Worm (Caenorhabditis elegans) whole organism, L1 larva: ENCODE results near the gene nspd-9.

ENCODE experiments used
- C16A3.4 ChIP-seq: fragments of 150-350 bp; optimal IDR thresholded peaks from 2 replicates; lab custom pipeline; 2014; ENCODE audit warnings: missing biosample characterization, missing genetic modification characterization
- C34B4.2 ChIP-seq: sonication (generic microtip); optimal IDR thresholded peaks from 2 replicates; lab custom pipeline; 2017; ENCODE audit warnings: mild to moderate bottlenecking, missing genetic modification characterization, missing compliant biosample characterization
- Y116A8C.19 ChIP-seq: sonication (generic microtip); optimal IDR thresholded peaks from 2 replicates; lab custom pipeline; 2016; ENCODE audit warnings: missing compliant biosample characterization, missing genetic modification characterization, borderline replicate concordance
- ama-1 ChIP-seq: fragments of 150-350 bp; optimal IDR thresholded peaks from 2 replicates; lab custom pipeline; 2014
- ceh-8 ChIP-seq: fragments of 200-800 bp; sonication (Bioruptor generic); optimal IDR thresholded peaks from 2 replicates; lab custom pipeline; 2018; ENCODE audit warnings: mild to moderate bottlenecking, missing genetic modification characterization, moderate library complexity, missing compliant biosample characterization
- ceh-88 ChIP-seq: fragments of 200-800 bp; sonication (Bioruptor generic); IDR thresholded peaks from 2 replicates; pipeline ENCODE4 v1.3.6; 2022; ENCODE audit warnings: missing genetic modification characterization, missing compliant biosample characterization
- dpl-1 ChIP-seq, 3 experiments: fragments of 150-350 bp in 2 of 3; sonication (generic microtip) in 1 of 3; optimal IDR thresholded peaks; 2 replicates each; lab custom pipeline; 2014 to 2017; ENCODE audit warnings: missing biosample characterization in 3 of 3, missing genetic modification characterization in 3 of 3, missing genetic modification reagents in 3 of 3
- dsc-1 ChIP-seq: sonication (generic microtip); optimal IDR thresholded peaks from 2 replicates; lab custom pipeline; 2016; ENCODE audit warnings: mild to moderate bottlenecking, missing genetic modification characterization, missing compliant biosample characterization
- efl-1 ChIP-seq, 4 experiments: fragments of 150-350 bp; optimal IDR thresholded peaks in 3 of 4; peaks in 1 of 4; 1 replicate in 1 of 4; 2 replicates in 3 of 4; lab custom pipeline; 2014; ENCODE audit warnings: missing biosample characterization in 2 of 4, missing genetic modification characterization in 2 of 4, missing genetic modification reagents in 2 of 4
- efl-3 ChIP-seq: fragments of 200-800 bp; sonication (Bioruptor generic); optimal IDR thresholded peaks from 2 replicates; lab custom pipeline; 2018; ENCODE audit warnings: mild to moderate bottlenecking, missing genetic modification characterization, missing compliant biosample characterization
- elt-2 ChIP-seq: sonication (generic microtip); optimal IDR thresholded peaks from 2 replicates; lab custom pipeline; 2016; ENCODE audit warnings: missing genetic modification characterization, mild to moderate bottlenecking, inconsistent platforms, missing compliant biosample characterization, missing genetic modification reagents
- elt-3 ChIP-seq, 6 experiments: fragments of 150-350 bp in 1 of 6; sonication (generic microtip); optimal IDR thresholded peaks; 2 replicates each; lab custom pipeline; 2017 to 2018; ENCODE audit warnings: missing biosample characterization in 6 of 6, missing genetic modification characterization in 6 of 6, inconsistent platforms in 1 of 6
- grh-1 ChIP-seq: fragments of 200-800 bp; sonication (Bioruptor generic); IDR thresholded peaks from 2 replicates; pipeline ENCODE4 v1.3.6; 2022; ENCODE audit warnings: missing genetic modification reagents, missing genetic modification characterization, missing compliant biosample characterization
- hlh-17 ChIP-seq: fragments of 200-800 bp; sonication (Bioruptor generic); optimal IDR thresholded peaks from 2 replicates; lab custom pipeline; 2018; ENCODE audit warnings: missing genetic modification characterization, mild to moderate bottlenecking, missing compliant biosample characterization, moderate library complexity, borderline replicate concordance
- hpl-2 ChIP-seq: fragments of 150-350 bp; optimal IDR thresholded peaks from 2 replicates; lab custom pipeline; 2014; ENCODE audit warnings: missing biosample characterization, missing genetic modification reagents, missing genetic modification characterization
- isw-1 ChIP-seq: fragments of 200-800 bp; sonication (Bioruptor generic); IDR thresholded peaks from 2 replicates; pipeline ENCODE4 v1.3.6; 2022; ENCODE audit warnings: missing genetic modification characterization, missing compliant biosample characterization
- lin-13 ChIP-seq: fragments of 150-350 bp; optimal IDR thresholded peaks from 2 replicates; lab custom pipeline; 2014; ENCODE audit warnings: missing biosample characterization, missing genetic modification reagents, missing genetic modification characterization
- lin-14 ChIP-seq: fragments of 200-800 bp; sonication (Bioruptor generic); optimal IDR thresholded peaks from 2 replicates; lab custom pipeline; 2018; ENCODE audit warnings: mild to moderate bottlenecking, missing genetic modification characterization, moderate library complexity, missing compliant biosample characterization
- lin-35 ChIP-seq, 2 experiments: fragments of 150-350 bp; optimal IDR thresholded peaks; 2 replicates each; lab custom pipeline; 2014; ENCODE audit warnings: missing biosample characterization in 2 of 2, missing genetic modification characterization in 2 of 2, missing genetic modification reagents in 2 of 2
- lin-39 ChIP-seq: fragments of 150-350 bp; optimal IDR thresholded peaks from 2 replicates; lab custom pipeline; 2014; ENCODE audit warnings: missing biosample characterization, missing genetic modification reagents, missing genetic modification characterization
- mab-9 ChIP-seq: fragments of 200-800 bp; sonication (Bioruptor generic); IDR thresholded peaks from 2 replicates; pipeline ENCODE4 v1.3.6; 2022; ENCODE audit warnings: missing genetic modification reagents, missing genetic modification characterization, missing compliant biosample characterization
- mdl-1 ChIP-seq, 2 experiments: fragments of 150-350 bp; optimal IDR thresholded peaks; 2 replicates each; lab custom pipeline; 2014 to 2017; ENCODE audit warnings: missing biosample characterization in 2 of 2, missing genetic modification characterization in 2 of 2, inconsistent platforms in 1 of 2
- mef-2 ChIP-seq: fragments of 150-350 bp; optimal IDR thresholded peaks from 2 replicates; lab custom pipeline; 2014; ENCODE audit warnings: missing biosample characterization, missing genetic modification characterization
- nhr-12 ChIP-seq: sonication (generic microtip); optimal IDR thresholded peaks from 2 replicates; lab custom pipeline; 2017; ENCODE audit warnings: missing biosample characterization, missing genetic modification characterization
- nhr-19 ChIP-seq: fragments of 200-800 bp; sonication (Bioruptor generic); conservative IDR thresholded peaks from 2 replicates; pipeline ENCODE4 v1.3.6; 2022; ENCODE audit warnings: missing genetic modification characterization, missing compliant biosample characterization
- nhr-28 ChIP-seq: fragments of 150-350 bp; optimal IDR thresholded peaks from 2 replicates; lab custom pipeline; 2014; ENCODE audit warnings: missing biosample characterization, missing genetic modification characterization
- nhr-71 ChIP-seq: sonication (generic microtip); optimal IDR thresholded peaks from 2 replicates; lab custom pipeline; 2016; ENCODE audit warnings: mild to moderate bottlenecking, missing genetic modification characterization, moderate library complexity, missing compliant biosample characterization
- nhr-84 ChIP-seq: sonication (generic microtip); optimal IDR thresholded peaks from 2 replicates; lab custom pipeline; 2017; ENCODE audit warnings: missing biosample characterization, missing genetic modification characterization
- nhr-90 ChIP-seq: sonication (generic microtip); optimal IDR thresholded peaks from 2 replicates; lab custom pipeline; 2016; ENCODE audit warnings: mild to moderate bottlenecking, missing genetic modification characterization, missing compliant biosample characterization; ENCODE audit not compliant: poor library complexity
- rnt-1 ChIP-seq: sonication (generic microtip); optimal IDR thresholded peaks from 2 replicates; lab custom pipeline; 2016; ENCODE audit warnings: mild to moderate bottlenecking, missing genetic modification characterization, moderate library complexity, missing compliant biosample characterization
- sup-37 ChIP-seq: fragments of 200-800 bp; sonication (Bioruptor generic); optimal IDR thresholded peaks from 2 replicates; lab custom pipeline; 2018; ENCODE audit warnings: mild to moderate bottlenecking, missing genetic modification characterization, missing compliant biosample characterization
- unc-130 ChIP-seq: fragments of 150-350 bp; optimal IDR thresholded peaks from 2 replicates; lab custom pipeline; 2017; ENCODE audit warnings: missing biosample characterization, missing genetic modification characterization, inconsistent platforms
- unc-30 ChIP-seq: sonication (generic microtip); optimal IDR thresholded peaks from 2 replicates; lab custom pipeline; 2017; ENCODE audit warnings: missing biosample characterization, missing genetic modification characterization
- zag-1 ChIP-seq: fragments of 150-350 bp; optimal IDR thresholded peaks from 2 replicates; lab custom pipeline; 2014; ENCODE audit warnings: missing biosample characterization, missing genetic modification characterization
- ztf-11 ChIP-seq, 2 experiments: sonication (generic microtip); optimal IDR thresholded peaks; 2 replicates each; lab custom pipeline; 2016 to 2017; ENCODE audit warnings: missing genetic modification characterization in 2 of 2, missing biosample characterization in 1 of 2, missing compliant biosample characterization in 1 of 2
- ztf-4 ChIP-seq: fragments of 150-350 bp; optimal IDR thresholded peaks from 2 replicates; lab custom pipeline; 2014; ENCODE audit warnings: missing biosample characterization, missing genetic modification characterization

nspd-9 gene

ce11 chrIII:4826606-4827005 is 3.5 kb downstream of the nspd-9 start, which contains the start of gene F26A1.3:
Gene F26A1.3, plus strand, starts transcription at chrIII:4826906.
- TF ChIP-seq dsc-1 (no peak), efl-1 (optimal IDR thresholded peaks at IDR 0.05; lab: Kevin White, UChicago) (no peak), efl-1 (GFP tag; optimal IDR thresholded peaks at IDR 0.05 in 1 of 2; lab: Kevin White, UChicago) (no peak), ztf-4 (tag; lab: Kevin White, UChicago) (no peak), lin-39 (tag; lab: Kevin White, UChicago) (no peak), nhr-84 (tag; lab: Kevin White, UChicago) (no peak)

DNA sequence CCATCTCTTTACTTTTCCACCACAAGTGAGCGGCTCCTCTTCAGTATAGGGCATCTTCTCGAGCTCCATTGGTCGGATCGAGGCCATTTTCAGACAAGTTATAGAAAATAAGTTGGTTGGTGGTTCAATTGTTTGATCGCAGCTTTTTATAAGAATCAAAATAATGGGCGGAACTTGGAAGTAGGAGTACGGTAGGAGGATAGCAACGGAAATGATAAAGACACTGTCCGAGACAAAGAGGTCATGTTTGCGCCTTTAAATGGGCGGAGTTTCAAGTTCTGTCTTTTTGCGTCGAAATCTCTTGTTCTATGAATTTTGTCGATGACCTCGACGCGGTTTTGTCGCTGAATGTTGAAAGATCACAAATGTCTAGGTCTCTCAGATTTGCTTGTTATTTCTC is 8.0 kb downstream of the nspd-9 start, which contains the start of gene F26A1.8:
TSS of gene F26A1.8 (minus strand) at position 101 of the 400 bp plus-strand sequence.
- TF ChIP-seq nhr-28 (no peak), lin-14 (GFP tag; lab: Kevin White, UChicago) (no peak), elt-3 (tag; optimal IDR thresholded peaks at IDR 0.05; lab: Kevin White, UChicago) (no peak), mef-2 (tag; lab: Kevin White, UChicago) (no peak)

- TF ChIP-seq lin-35 (GFP tag; optimal IDR thresholded peaks at IDR 0.05; lab: Kevin White, UChicago), result no peak
- TF ChIP-seq Y116A8C.19 (tag; lab: Kevin White, UChicago), result no peak
- no peak for TF ChIP-seq nhr-19 (GFP tag; lab: Robert Waterston, UW)
- TF ChIP-seq unc-30 (tag; lab: Kevin White, UChicago), result no peak
- TF ChIP-seq grh-1 (GFP tag; lab: Robert Waterston, UW), result no peak
- TF ChIP-seq lin-14 (GFP tag; lab: Kevin White, UChicago), result no peak
- no peak for TF ChIP-seq ztf-11 (tag; optimal IDR thresholded peaks at IDR 0.05; lab: Kevin White, UChicago)
- TF ChIP-seq mab-9, result no peak
- no peak for TF ChIP-seq nhr-12
- TF ChIP-seq hlh-17 (GFP tag; lab: Kevin White, UChicago), result no peak
- TF ChIP-seq lin-13 (GFP tag; lab: Kevin White, UChicago), result no peak
- TF ChIP-seq nhr-90 (tag; lab: Kevin White, UChicago), result no peak
Observed at ce11 chrIII:4819843-4820242, 10.3 kb downstream of the nspd-9 start, which contains the start of gene F26A1.7. Gene F26A1.7, minus strand, starts transcription at chrIII:4819943.

DNA sequence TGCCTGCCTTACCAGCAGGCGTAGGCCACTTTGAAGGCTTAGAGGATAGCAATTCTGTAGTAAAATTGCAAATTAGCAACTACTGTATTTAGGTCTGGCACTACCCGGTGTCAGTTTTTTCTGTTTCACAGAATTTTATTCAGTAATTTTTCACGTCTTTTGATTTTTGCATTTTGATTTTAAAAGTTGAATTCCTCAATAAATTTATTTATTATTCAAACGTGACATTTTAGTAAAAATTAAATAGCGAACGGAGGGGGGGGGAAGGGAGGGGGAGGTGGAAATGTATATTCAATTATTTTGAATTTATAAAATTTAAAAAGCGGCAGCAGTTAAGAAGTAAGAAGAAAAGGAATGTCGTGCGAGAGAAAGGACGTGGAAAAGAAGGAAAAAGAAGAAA is 12.9 kb downstream of the nspd-9 start, which contains the start of gene F26A1.4:
TSS of gene F26A1.4 (plus strand) at position 301 of the 400 bp plus-strand sequence.
- no peak for TF ChIP-seq sup-37 (GFP tag; lab: Kevin White, UChicago)
- TF ChIP-seq hpl-2 (GFP tag; lab: Kevin White, UChicago), result no peak
- TF ChIP-seq ama-1 (lab: Kevin White, UChicago), result no peak
- TF ChIP-seq elt-2 (tag; lab: Kevin White, UChicago), result no peak
- no peak for TF ChIP-seq efl-3 (GFP tag; lab: Kevin White, UChicago)
- no peak for TF ChIP-seq nhr-84 (tag; lab: Kevin White, UChicago)
- TF ChIP-seq unc-30 (tag; lab: Kevin White, UChicago), result no peak
- no peak for TF ChIP-seq nhr-71 (tag; lab: Kevin White, UChicago)
- TF ChIP-seq efl-1 (optimal IDR thresholded peaks at IDR 0.05; lab: Kevin White, UChicago), result no peak
- no peak for TF ChIP-seq efl-1 (GFP tag; optimal IDR thresholded peaks at IDR 0.05 in 1 of 2; lab: Kevin White, UChicago)
- no peak for TF ChIP-seq zag-1 (tag; lab: Kevin White, UChicago)
- TF ChIP-seq ceh-8 (GFP tag; lab: Kevin White, UChicago), result no peak
- TF ChIP-seq dpl-1 (GFP tag; optimal IDR thresholded peaks at IDR 0.05; lab: Kevin White, UChicago), result no peak
- TF ChIP-seq C34B4.2 (tag; lab: Kevin White, UChicago), result no peak
- TF ChIP-seq rnt-1, result no peak
- no peak for TF ChIP-seq ceh-88 (GFP tag; lab: Robert Waterston, UW)
- no peak for TF ChIP-seq mdl-1 (tag; optimal IDR thresholded peaks at IDR 0.05; lab: Kevin White, UChicago)
- no peak for TF ChIP-seq C16A3.4
- no peak for TF ChIP-seq unc-130 (tag; lab: Kevin White, UChicago)
- no peak for TF ChIP-seq isw-1
- TF ChIP-seq, all 84 proteins: peak for 0
